Fruit fly (Drosophila melanogaster) S2 (cell line): ENCODE results near the gene CG31600.

ENCODE experiments used
- CG8478 ChIP-seq: fragments of >200 bp; optimal IDR thresholded peaks from 2 replicates; lab custom pipeline; 2018
- CTCF ChIP-seq, 2 experiments: fragments of >200 bp; optimal IDR thresholded peaks; 2 replicates each; lab custom pipeline; 2018

- TF ChIP-seq CG8478 (lab: Kevin White, UChicago): no peak
- TF ChIP-seq CTCF (optimal IDR thresholded peaks at IDR 0.05; lab: Kevin White, UChicago): no peak
These were observed 43.5 kb downstream of the CG31600 start for dm6 chr2L:21871708-21872107.
